Worm (Caenorhabditis elegans) whole organism, L4 larva: Measurements from ENCODE around the gene gtf-2F1.

ENCODE experiments used
- F10B5.3 ChIP-seq: sonication (generic microtip); optimal IDR thresholded peaks from 2 replicates; lab custom pipeline; 2016; ENCODE audit warnings: mild to moderate bottlenecking, missing genetic modification characterization, missing compliant biosample characterization
- T20F7.1 ChIP-seq: fragments of 200-800 bp; sonication (Bioruptor generic); optimal IDR thresholded peaks from 2 replicates; lab custom pipeline; 2018; ENCODE audit warnings: mild to moderate bottlenecking, missing genetic modification characterization, missing compliant biosample characterization
- Y105C5A.15 ChIP-seq: fragments of 200-800 bp; sonication (Bioruptor generic); IDR thresholded peaks from 2 replicates; pipeline ENCODE4 v1.3.6; 2022; ENCODE audit warnings: missing genetic modification characterization, missing compliant biosample characterization
- Y48G9A.11 ChIP-seq: fragments of 200-800 bp; sonication (Bioruptor generic); IDR thresholded peaks from 2 replicates; pipeline ENCODE4 v1.3.6; 2022; ENCODE audit warnings: missing genetic modification reagents, missing genetic modification characterization, missing compliant biosample characterization
- Y5F2A.4 ChIP-seq: fragments of 200-800 bp; sonication (Bioruptor generic); optimal IDR thresholded peaks from 2 replicates; lab custom pipeline; 2018; ENCODE audit warnings: mild to moderate bottlenecking, missing genetic modification characterization, missing compliant biosample characterization
- Y75B8A.6 ChIP-seq: fragments of 200-800 bp; sonication (Bioruptor generic); IDR thresholded peaks from 2 replicates; pipeline ENCODE4 v1.3.6; 2022; ENCODE audit warnings: missing genetic modification reagents, missing genetic modification characterization, missing compliant biosample characterization
- ZK337.2 ChIP-seq: fragments of 200-800 bp; sonication (Bioruptor generic); IDR thresholded peaks from 2 replicates; pipeline ENCODE4 v1.3.6; 2022; ENCODE audit warnings: missing genetic modification reagents, missing genetic modification characterization, missing compliant biosample characterization
- aha-1 ChIP-seq: fragments of 150-350 bp; peaks from one replicate; lab custom pipeline; 2014; ENCODE audit warnings: missing biosample characterization, missing genetic modification characterization
- ama-1 ChIP-seq: fragments of 150-350 bp; optimal IDR thresholded peaks from 2 replicates; lab custom pipeline; 2014; ENCODE audit warnings: inconsistent platforms, mixed read lengths
- arid-1 ChIP-seq: fragments of 200-800 bp; sonication (Bioruptor generic); conservative IDR thresholded peaks from 2 replicates; pipeline ENCODE4 v1.3.6; 2022; ENCODE audit warnings: missing genetic modification reagents, missing genetic modification characterization, missing compliant biosample characterization
- ceh-20 ChIP-seq: fragments of 200-800 bp; sonication (Bioruptor generic); IDR thresholded peaks from 2 replicates; pipeline ENCODE4 v1.3.6; 2022; ENCODE audit warnings: missing genetic modification reagents, missing genetic modification characterization, missing compliant biosample characterization
- ces-1 ChIP-seq: fragments of 150-350 bp; sonication (generic microtip); optimal IDR thresholded peaks from 4 replicates; lab custom pipeline; 2014; ENCODE audit warnings: missing biosample characterization, missing genetic modification reagents, missing genetic modification characterization
- ctbp-1 ChIP-seq: fragments of 200-800 bp; sonication (Bioruptor generic); IDR thresholded peaks from 2 replicates; pipeline ENCODE4 v1.3.6; 2022; ENCODE audit warnings: missing genetic modification reagents, missing genetic modification characterization, missing compliant biosample characterization
- daf-12 ChIP-seq: fragments of 150-350 bp; optimal IDR thresholded peaks from 2 replicates; lab custom pipeline; 2014; ENCODE audit warnings: missing biosample characterization, missing genetic modification reagents, missing genetic modification characterization
- daf-19 ChIP-seq: fragments of 200-800 bp; sonication (Bioruptor generic); conservative IDR thresholded peaks from 2 replicates; pipeline ENCODE4 v1.3.6; 2022; ENCODE audit warnings: missing genetic modification characterization, missing compliant biosample characterization
- dmd-6 ChIP-seq: fragments of 200-800 bp; sonication (Bioruptor generic); IDR thresholded peaks from 2 replicates; pipeline ENCODE4 v1.3.6; 2022; ENCODE audit warnings: missing genetic modification reagents, missing genetic modification characterization, missing compliant biosample characterization
- dpl-1 ChIP-seq: fragments of 150-350 bp; optimal IDR thresholded peaks from 2 replicates; lab custom pipeline; 2014; ENCODE audit warnings: missing biosample characterization, missing genetic modification reagents, missing genetic modification characterization
- dve-1 ChIP-seq: sonication (generic microtip); optimal IDR thresholded peaks from 2 replicates; lab custom pipeline; 2017; ENCODE audit warnings: antibody characterized with exemption, mild to moderate bottlenecking, missing genetic modification characterization, missing compliant biosample characterization; ENCODE audit not compliant: insufficient read depth
- egl-43 ChIP-seq: fragments of 200-800 bp; sonication (Bioruptor generic); IDR thresholded peaks from 2 replicates; pipeline ENCODE4 v1.3.6; 2022; ENCODE audit warnings: missing genetic modification reagents, missing genetic modification characterization, missing compliant biosample characterization
- gei-8 ChIP-seq: fragments of 200-800 bp; sonication (Bioruptor generic); optimal IDR thresholded peaks from 2 replicates; lab custom pipeline; 2018; ENCODE audit warnings: mild to moderate bottlenecking, missing genetic modification characterization, missing compliant biosample characterization
- hlh-30 ChIP-seq: sonication (generic microtip); optimal IDR thresholded peaks from 2 replicates; lab custom pipeline; 2017; ENCODE audit warnings: antibody characterized with exemption, mild to moderate bottlenecking, missing genetic modification characterization, missing compliant biosample characterization; ENCODE audit not compliant: insufficient read depth
- hmg-1.1 ChIP-seq: fragments of 200-800 bp; sonication (Bioruptor generic); IDR thresholded peaks from 2 replicates; pipeline ENCODE4 v1.3.6; 2022; ENCODE audit warnings: missing genetic modification reagents, missing genetic modification characterization, missing compliant biosample characterization
- lin-29 ChIP-seq: fragments of 200-800 bp; sonication (Bioruptor generic); IDR thresholded peaks from 2 replicates; pipeline ENCODE4 v1.3.6; 2022; ENCODE audit warnings: missing genetic modification reagents, missing genetic modification characterization, missing compliant biosample characterization
- mdt-29 ChIP-seq: fragments of 200-800 bp; sonication (Bioruptor generic); IDR thresholded peaks from 2 replicates; pipeline ENCODE4 v1.3.6; 2022; ENCODE audit warnings: missing genetic modification reagents, missing genetic modification characterization, missing compliant biosample characterization
- nhr-102 ChIP-seq: sonication (generic microtip); optimal IDR thresholded peaks from 2 replicates; lab custom pipeline; 2016; ENCODE audit warnings: mild to moderate bottlenecking, missing genetic modification characterization, moderate library complexity, missing compliant biosample characterization
- nhr-25 ChIP-seq: sonication (generic microtip); optimal IDR thresholded peaks from 2 replicates; lab custom pipeline; 2017; ENCODE audit warnings: missing genetic modification characterization, mild to moderate bottlenecking, missing compliant biosample characterization, antibody characterized with exemption, moderate library complexity, borderline replicate concordance; ENCODE audit not compliant: insufficient read depth
- nhr-28 ChIP-seq: fragments of 150-350 bp; optimal IDR thresholded peaks from 2 replicates; lab custom pipeline; 2014; ENCODE audit warnings: missing biosample characterization, missing genetic modification characterization
- nhr-41 ChIP-seq: fragments of 200-800 bp; sonication (Bioruptor generic); IDR thresholded peaks from 2 replicates; pipeline ENCODE4 v1.3.6; 2022; ENCODE audit warnings: missing genetic modification reagents, missing genetic modification characterization, missing compliant biosample characterization
- nhr-42 ChIP-seq: fragments of 200-800 bp; sonication (Bioruptor generic); IDR thresholded peaks from 2 replicates; pipeline ENCODE4 v1.3.6; 2022; ENCODE audit warnings: missing genetic modification characterization, missing compliant biosample characterization
- nhr-48 ChIP-seq: sonication (generic microtip); optimal IDR thresholded peaks from 2 replicates; lab custom pipeline; 2016; ENCODE audit warnings: mild to moderate bottlenecking, missing genetic modification characterization, missing compliant biosample characterization
- nhr-6 ChIP-seq: fragments of 150-350 bp; optimal IDR thresholded peaks from 2 replicates; lab custom pipeline; 2014; ENCODE audit warnings: missing biosample characterization, missing genetic modification characterization
- nhr-76 ChIP-seq: fragments of 150-350 bp; optimal IDR thresholded peaks from 2 replicates; lab custom pipeline; 2014; ENCODE audit warnings: missing biosample characterization, missing genetic modification characterization
- nhr-77 ChIP-seq: fragments of 150-350 bp; optimal IDR thresholded peaks from 2 replicates; lab custom pipeline; 2014; ENCODE audit warnings: missing biosample characterization, missing genetic modification characterization
- saeg-2 ChIP-seq: fragments of 200-800 bp; sonication (Bioruptor generic); IDR thresholded peaks from 2 replicates; pipeline ENCODE4 v1.3.6; 2022; ENCODE audit warnings: missing genetic modification reagents, missing genetic modification characterization, missing compliant biosample characterization
- tag-97 ChIP-seq: fragments of 200-800 bp; sonication (Bioruptor generic); IDR thresholded peaks from 2 replicates; pipeline ENCODE4 v1.3.6; 2022; ENCODE audit warnings: missing genetic modification characterization, missing compliant biosample characterization
- unc-130 ChIP-seq: sonication (generic microtip); optimal IDR thresholded peaks from 2 replicates; lab custom pipeline; 2016; ENCODE audit warnings: missing genetic modification reagents, missing genetic modification characterization, missing compliant biosample characterization
- unc-62 ChIP-seq, 3 experiments: fragments of 150-350 bp in 1 of 3; sonication (generic microtip); optimal IDR thresholded peaks in 2 of 3; peaks in 1 of 3; 1 replicate in 1 of 3; 2 replicates in 2 of 3; lab custom pipeline; 2014 to 2017; ENCODE audit warnings: missing biosample characterization in 3 of 3, missing genetic modification characterization in 3 of 3, missing genetic modification reagents in 3 of 3, missing genotype in 1 of 3
- zfp-3 ChIP-seq: fragments of 200-800 bp; sonication (Bioruptor generic); conservative IDR thresholded peaks from 2 replicates; pipeline ENCODE4 v1.3.6; 2022; ENCODE audit warnings: missing genetic modification reagents, missing genetic modification characterization, missing compliant biosample characterization
- zip-2 ChIP-seq: fragments of 150-350 bp; optimal IDR thresholded peaks from 2 replicates; lab custom pipeline; 2014; ENCODE audit warnings: missing biosample characterization, missing genetic modification characterization
- ztf-7 ChIP-seq: fragments of 150-350 bp; optimal IDR thresholded peaks from 2 replicates; lab custom pipeline; 2014; ENCODE audit warnings: missing biosample characterization, missing genetic modification characterization

The gtf-2F1 gene

DNA sequence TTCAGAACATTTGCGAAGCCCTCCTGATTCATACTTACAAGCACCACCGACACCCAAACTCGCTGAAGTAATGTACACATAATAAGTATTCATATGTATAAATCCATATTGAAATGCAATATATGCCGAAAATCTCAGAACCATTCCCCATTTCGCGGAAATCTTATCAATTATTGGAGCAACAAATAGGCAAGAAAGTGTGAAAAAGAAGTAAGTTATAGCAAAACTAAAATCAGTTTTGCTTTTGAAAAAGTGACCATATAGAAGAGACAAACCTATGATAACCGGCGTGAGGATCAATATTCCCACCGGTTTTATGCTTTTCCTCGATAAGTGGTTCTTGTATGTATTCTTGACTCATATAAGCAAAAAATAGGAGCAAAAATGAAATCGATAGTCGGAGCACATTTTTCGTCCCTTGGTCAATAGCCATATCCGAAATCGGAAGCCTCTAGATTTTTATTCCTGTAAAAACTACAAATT, 18.2 kb downstream of the gtf-2F1 start, which contains the start of gene Y52E8A.6:
Gene Y52E8A.6, minus strand, starts transcription at position 433 of the 483 bp plus-strand sequence.
- TF ChIP-seq daf-12 (tag; lab: Kevin White, UChicago) (no peak), aha-1 (tag; lab: Kevin White, UChicago) (peak; percentile 97)
- TF ChIP-seq, all 104 proteins: peak for 1

- TF ChIP-seq unc-130: peak; percentile 12
- TF ChIP-seq gei-8 (GFP tag; lab: Kevin White, UChicago): no peak
- TF ChIP-seq, all 104 proteins: peak for 1
These were observed 19.0 kb downstream of the gtf-2F1 start, which contains the start of gene Y52E8A.2 for ce11 chrII:4320455-4320854. TSS of gene Y52E8A.2 (plus strand) at chrII:4320836.

ce11 chrII:4321766-4322165, 20.4 kb downstream of the gtf-2F1 start, which contains the start of gene Y52E8A.1:
TSS of gene Y52E8A.1 (plus strand) at chrII:4322066.
- TF ChIP-seq unc-62 (GFP tag; optimal IDR thresholded peaks at IDR 0.05 in 1 of 2; lab: Kevin White, UChicago): peak in 1 of 2 experiments; percentile 17
- no peak for TF ChIP-seq unc-62 (tag; optimal IDR thresholded peaks at IDR 0.05; lab: Kevin White, UChicago)
- no peak for TF ChIP-seq ztf-7

- TF ChIP-seq nhr-102 (tag; lab: Kevin White, UChicago) (no peak), dpl-1 (peak; percentile 62)
These were observed 21.5 kb downstream of the gtf-2F1 start, which contains the start of gene H20J04.6 for ce11 chrII:4322871-4323270. TSS of gene H20J04.6 (plus strand) at chrII:4323256.

DNA sequence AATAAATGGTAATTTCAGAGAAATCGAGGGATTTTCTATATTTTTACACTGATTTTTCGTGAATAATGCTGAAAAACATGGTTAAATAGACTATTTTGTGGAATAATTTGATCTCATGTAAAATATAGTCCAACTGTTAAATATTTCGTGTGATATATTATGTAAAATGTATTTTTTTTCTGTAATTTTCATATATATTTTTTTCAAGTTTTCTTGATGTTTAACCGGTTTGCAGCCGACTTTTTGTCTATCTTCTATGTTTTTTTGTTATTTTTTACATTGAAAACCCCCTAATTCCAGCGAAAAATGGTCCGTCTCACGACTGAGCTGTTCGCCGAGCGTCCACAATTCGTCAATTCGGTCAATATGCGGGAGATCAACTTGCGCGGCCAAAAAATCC, 22.7 kb downstream of the gtf-2F1 start, which contains the start of gene mog-2:
Gene mog-2, plus strand, starts transcription at position 301 of the 400 bp plus-strand sequence.
- TF ChIP-seq nhr-77 (no peak), nhr-41 (GFP tag; lab: Robert Waterston, UW) (no peak), lin-29 (no peak), nhr-25 (tag; lab: Kevin White, UChicago) (no peak), ZK337.2 (GFP tag; lab: Robert Waterston, UW) (no peak), hmg-1.1 (GFP tag; lab: Robert Waterston, UW) (no peak), ceh-20 (GFP tag; lab: Robert Waterston, UW) (no peak), ctbp-1 (GFP tag; lab: Robert Waterston, UW) (no peak), Y5F2A.4 (GFP tag; lab: Kevin White, UChicago) (no peak), ces-1 (GFP tag; lab: Kevin White, UChicago) (no peak), saeg-2 (no peak), T20F7.1 (GFP tag; lab: Kevin White, UChicago) (no peak), nhr-48 (tag; lab: Kevin White, UChicago) (no peak)

- TF ChIP-seq daf-19 (GFP tag; lab: Robert Waterston, UW): no peak
- TF ChIP-seq F10B5.3 (tag; lab: Kevin White, UChicago): no peak
- no peak for TF ChIP-seq nhr-76
These were observed 25.0 kb downstream of the gtf-2F1 start, which contains the start of gene pfd-2 for ce11 chrII:4326420-4326819. TSS of gene pfd-2 (plus strand) at chrII:4326720.

ce11 chrII:4328716-4329115, 27.3 kb downstream of the gtf-2F1 start, which contains the start of gene H20J04.4:
TSS of gene H20J04.4 (plus strand) at chrII:4329016.
- TF ChIP-seq egl-43 (GFP tag; lab: Robert Waterston, UW) (no peak), hlh-30 (tag; lab: Kevin White, UChicago) (no peak), dve-1 (tag; lab: Kevin White, UChicago) (no peak), nhr-42 (GFP tag; lab: Robert Waterston, UW) (no peak), T20F7.1 (GFP tag; lab: Kevin White, UChicago) (no peak), mdt-29 (GFP tag; lab: Robert Waterston, UW) (no peak), arid-1 (no peak), ctbp-1 (GFP tag; lab: Robert Waterston, UW) (no peak), ama-1 (lab: Kevin White, UChicago) (no peak), Y105C5A.15 (no peak), zfp-3 (GFP tag; lab: Robert Waterston, UW) (no peak), zip-2 (tag; lab: Kevin White, UChicago) (no peak), dmd-6 (GFP tag; lab: Robert Waterston, UW) (no peak), tag-97 (no peak), Y75B8A.6 (GFP tag; lab: Robert Waterston, UW) (no peak), nhr-6 (tag; lab: Kevin White, UChicago) (no peak), nhr-28 (tag; lab: Kevin White, UChicago) (no peak), Y48G9A.11 (GFP tag; lab: Robert Waterston, UW) (no peak)
